Fruit fly (Drosophila melanogaster) whole organism, embryonic: ENCODE measurements around the gene kek6.

ENCODE experiments used
- CG11504 ChIP-seq: fragments of 200-800 bp; sonication (Bioruptor generic); optimal IDR thresholded peaks from 3 replicates; lab custom pipeline; 2019; ENCODE audit warnings: missing biosample characterization, mild to moderate bottlenecking, missing genetic modification characterization, moderate library complexity
- CG11695 ChIP-seq: fragments of 200-800 bp; sonication (Bioruptor generic); IDR thresholded peaks from 3 replicates; pipeline ENCODE4 v1.3.6; 2022; ENCODE audit warnings: missing biosample characterization, missing genetic modification characterization
- CG12769 ChIP-seq: fragments of 200-800 bp; sonication (Bioruptor generic); optimal IDR thresholded peaks from 2 replicates; lab custom pipeline; 2019; ENCODE audit warnings: missing biosample characterization, mild to moderate bottlenecking, missing genetic modification characterization, moderate library complexity
- CG14710 ChIP-seq: fragments of 200-800 bp; sonication (Bioruptor generic); optimal IDR thresholded peaks from 3 replicates; lab custom pipeline; 2019; ENCODE audit warnings: missing biosample characterization, mild to moderate bottlenecking, missing genetic modification characterization, moderate library complexity
- CG17328 ChIP-seq: fragments of 200-800 bp; sonication (Bioruptor generic); IDR thresholded peaks from 2 replicates; pipeline ENCODE4 v1.3.6; 2022; ENCODE audit warnings: missing biosample characterization, missing genetic modification characterization
- CG17829 ChIP-seq: fragments of 200-800 bp; optimal IDR thresholded peaks from 2 replicates; lab custom pipeline; 2019; ENCODE audit warnings: missing biosample characterization, mild to moderate bottlenecking, missing genetic modification characterization, moderate library complexity
- CG1792 ChIP-seq: fragments of 200-800 bp; sonication (Bioruptor generic); optimal IDR thresholded peaks from 2 replicates; lab custom pipeline; 2016; ENCODE audit warnings: missing biosample characterization, missing genetic modification characterization
- CG18619 ChIP-seq: fragments of 200-800 bp; sonication (Bioruptor generic); optimal IDR thresholded peaks from 3 replicates; lab custom pipeline; 2017; ENCODE audit warnings: missing biosample characterization, mild to moderate bottlenecking, missing genetic modification characterization
- CG30020 ChIP-seq: fragments of 200-800 bp; optimal IDR thresholded peaks from 2 replicates; lab custom pipeline; 2019; ENCODE audit warnings: missing biosample characterization, mild to moderate bottlenecking, missing genetic modification characterization, moderate library complexity
- CG3065 ChIP-seq: fragments of 200-800 bp; sonication (Bioruptor generic); optimal IDR thresholded peaks from 2 replicates; lab custom pipeline; 2016; ENCODE audit warnings: missing biosample characterization, missing genetic modification characterization
- CG3281 ChIP-seq: fragments of 200-800 bp; sonication (Bioruptor generic); optimal IDR thresholded peaks from 3 replicates; lab custom pipeline; 2017; ENCODE audit warnings: missing biosample characterization, mild to moderate bottlenecking, missing genetic modification characterization
- CG33213 ChIP-seq: fragments of 200-800 bp; sonication (Bioruptor generic); optimal IDR thresholded peaks from 3 replicates; lab custom pipeline; 2016; ENCODE audit warnings: missing biosample characterization, missing genetic modification characterization
- CG43689 ChIP-seq: fragments of 200-800 bp; sonication (Bioruptor generic); IDR thresholded peaks from 2 replicates; pipeline ENCODE4 v1.3.6; 2022; ENCODE audit warnings: missing biosample characterization, missing genetic modification characterization
- CG4617 ChIP-seq: fragments of 200-800 bp; sonication (Bioruptor generic); optimal IDR thresholded peaks from 3 replicates; lab custom pipeline; 2016; ENCODE audit warnings: missing biosample characterization, missing genetic modification characterization, borderline replicate concordance
- CG4730 ChIP-seq: fragments of 200-800 bp; sonication (Bioruptor generic); IDR thresholded peaks from 2 replicates; pipeline ENCODE4 v1.3.6; 2022; ENCODE audit warnings: missing biosample characterization, missing genetic modification characterization
- CG4854 ChIP-seq: fragments of 200-800 bp; sonication (Bioruptor generic); optimal IDR thresholded peaks from 2 replicates; lab custom pipeline; 2016; ENCODE audit warnings: missing biosample characterization, missing genetic modification characterization, inconsistent platforms
- CG5180 ChIP-seq: fragments of 200-800 bp; sonication (Bioruptor generic); optimal IDR thresholded peaks from 3 replicates; lab custom pipeline; 2017; ENCODE audit warnings: missing biosample characterization, missing genetic modification characterization, mild to moderate bottlenecking, moderate library complexity, missing genetic modification reagents
- CG6254 ChIP-seq: fragments of 200-800 bp; sonication (Bioruptor generic); optimal IDR thresholded peaks from 3 replicates; lab custom pipeline; 2017; ENCODE audit warnings: mild to moderate bottlenecking, missing biosample characterization, missing genetic modification reagents, missing genetic modification characterization
- CG6765 ChIP-seq: fragments of 200-800 bp; sonication (Bioruptor generic); optimal IDR thresholded peaks from 3 replicates; lab custom pipeline; 2017; ENCODE audit warnings: missing biosample characterization, mild to moderate bottlenecking, missing genetic modification characterization
- CG6854 ChIP-seq: fragments of 200-800 bp; sonication (Bioruptor generic); optimal IDR thresholded peaks from 3 replicates; lab custom pipeline; 2017; ENCODE audit warnings: missing biosample characterization, mild to moderate bottlenecking, missing genetic modification characterization
- CG8089 ChIP-seq: fragments of 200-800 bp; sonication (Bioruptor generic); optimal IDR thresholded peaks from 3 replicates; lab custom pipeline; 2016; ENCODE audit warnings: missing biosample characterization, missing genetic modification characterization
- CG9797 ChIP-seq: fragments of 200-800 bp; sonication (Bioruptor generic); optimal IDR thresholded peaks from 3 replicates; lab custom pipeline; 2018; ENCODE audit warnings: missing biosample characterization, mild to moderate bottlenecking, missing genetic modification characterization
- Hand ChIP-seq: fragments of 200-800 bp; sonication (Bioruptor generic); optimal IDR thresholded peaks from 2 replicates; lab custom pipeline; 2017; ENCODE audit warnings: mild to moderate bottlenecking, missing biosample characterization, missing genetic modification reagents, missing genetic modification characterization
- HmgD ChIP-seq: fragments of 200-800 bp; sonication (Bioruptor generic); optimal IDR thresholded peaks from 3 replicates; lab custom pipeline; 2016; ENCODE audit warnings: missing biosample characterization, missing genetic modification characterization
- MBD-R2 ChIP-seq: fragments of 200-800 bp; sonication (Bioruptor generic); IDR thresholded peaks from 2 replicates; pipeline ENCODE4 v1.3.6; 2022; ENCODE audit warnings: missing biosample characterization, missing genetic modification characterization
- MESR4 ChIP-seq: fragments of 200-800 bp; sonication (Bioruptor generic); optimal IDR thresholded peaks from 2 replicates; lab custom pipeline; 2018; ENCODE audit warnings: missing biosample characterization, mild to moderate bottlenecking, missing genetic modification characterization, moderate library complexity
- Meics ChIP-seq: fragments of 200-800 bp; sonication (Bioruptor generic); optimal IDR thresholded peaks from 2 replicates; lab custom pipeline; 2017; ENCODE audit warnings: missing biosample characterization, mild to moderate bottlenecking, missing genetic modification characterization
- Opbp ChIP-seq: fragments of 200-800 bp; sonication (Bioruptor generic); IDR thresholded peaks from 3 replicates; pipeline ENCODE4 v1.3.6; 2022; ENCODE audit warnings: missing biosample characterization, missing genetic modification characterization; ENCODE audit not compliant: partially characterized antibody
- Optix ChIP-seq: fragments of 200-800 bp; sonication (Bioruptor generic); IDR thresholded peaks from 3 replicates; pipeline ENCODE4 v1.3.6; 2022; ENCODE audit warnings: missing biosample characterization, missing genetic modification characterization
- Ptx1 ChIP-seq: fragments of 200-800 bp; sonication (Bioruptor generic); IDR thresholded peaks from 2 replicates; pipeline ENCODE4 v1.3.6; 2022; ENCODE audit warnings: missing biosample characterization, missing genetic modification characterization
- Sry-δ ChIP-seq: fragments of 200-800 bp; sonication (Bioruptor generic); optimal IDR thresholded peaks from 2 replicates; lab custom pipeline; 2016; ENCODE audit warnings: missing biosample characterization, missing genetic modification characterization
- ab ChIP-seq: fragments of 200-800 bp; sonication (Bioruptor generic); optimal IDR thresholded peaks from 2 replicates; lab custom pipeline; 2016; ENCODE audit warnings: missing biosample characterization, missing genetic modification characterization
- ac ChIP-seq: fragments of 200-800 bp; sonication (Bioruptor generic); optimal IDR thresholded peaks from 3 replicates; lab custom pipeline; 2017; ENCODE audit warnings: missing biosample characterization, mild to moderate bottlenecking, missing genetic modification characterization
- ase ChIP-seq: fragments of 200-800 bp; sonication (Bioruptor generic); IDR thresholded peaks from 3 replicates; pipeline ENCODE4 v1.3.6; 2022; ENCODE audit warnings: missing biosample characterization, missing genetic modification characterization
- az2 ChIP-seq: fragments of 200-800 bp; sonication (Bioruptor generic); optimal IDR thresholded peaks from 3 replicates; lab custom pipeline; 2016; ENCODE audit warnings: missing biosample characterization, missing genetic modification characterization
- bab2 ChIP-seq: fragments of 200-800 bp; sonication (Bioruptor generic); optimal IDR thresholded peaks from 2 replicates; lab custom pipeline; 2016; ENCODE audit warnings: missing biosample characterization, missing genetic modification characterization
- bigmax ChIP-seq: fragments of 200-800 bp; sonication (Bioruptor generic); optimal IDR thresholded peaks from 2 replicates; lab custom pipeline; 2018; ENCODE audit warnings: missing biosample characterization, mild to moderate bottlenecking, missing genetic modification characterization
- corto ChIP-seq: fragments of 200-800 bp; sonication (Bioruptor generic); optimal IDR thresholded peaks from 2 replicates; lab custom pipeline; 2016; ENCODE audit warnings: missing biosample characterization, mild to moderate bottlenecking, missing genetic modification characterization, moderate library complexity
- dpn ChIP-seq, 2 experiments: fragments of 200-800 bp; sonication (Bioruptor generic); optimal IDR thresholded peaks; 3 replicates each; lab custom pipeline; 2016; ENCODE audit warnings: missing biosample characterization in 2 of 2, missing genetic modification characterization in 2 of 2
- gro ChIP-seq: fragments of 200-800 bp; sonication (Bioruptor generic); optimal IDR thresholded peaks from 2 replicates; lab custom pipeline; 2016; ENCODE audit warnings: missing biosample characterization, missing genetic modification characterization
- gsb ChIP-seq: fragments of 200-800 bp; sonication (Bioruptor generic); IDR thresholded peaks from 2 replicates; pipeline ENCODE4 v1.3.6; 2022; ENCODE audit warnings: missing biosample characterization, missing genetic modification characterization
- klu ChIP-seq: fragments of 200-800 bp; sonication (Bioruptor generic); IDR thresholded peaks from 2 replicates; pipeline ENCODE4 v1.3.6; 2022; ENCODE audit warnings: missing biosample characterization, missing genetic modification characterization
- kni ChIP-seq: fragments of 200-800 bp; sonication (Bioruptor generic); optimal IDR thresholded peaks from 3 replicates; lab custom pipeline; 2017; ENCODE audit warnings: mild to moderate bottlenecking, missing biosample characterization, missing genetic modification reagents, missing genetic modification characterization
- lbe ChIP-seq: fragments of 200-800 bp; sonication (Bioruptor generic); optimal IDR thresholded peaks from 2 replicates; lab custom pipeline; 2016; ENCODE audit warnings: missing biosample characterization, mild to moderate bottlenecking, missing genetic modification characterization
- lmd ChIP-seq: fragments of 200-800 bp; sonication (Bioruptor generic); IDR thresholded peaks from 2 replicates; pipeline ENCODE4 v1.3.6; 2022; ENCODE audit warnings: missing biosample characterization, missing genetic modification characterization
- lov ChIP-seq, 2 experiments: fragments of 200-800 bp in 1 of 2; fragments of >200 bp in 1 of 2; sonication (Bioruptor generic) in 1 of 2; IDR thresholded peaks in 1 of 2; optimal IDR thresholded peaks in 1 of 2; 2 replicates in 1 of 2; 3 replicates in 1 of 2; pipeline versions ENCODE4 v1.3.6 to Lab custom; 2017 to 2022; ENCODE audit warnings: missing biosample characterization in 1 of 2, missing genetic modification characterization in 1 of 2
- p53 ChIP-seq: fragments of 200-800 bp; sonication (Bioruptor generic); optimal IDR thresholded peaks from 2 replicates; lab custom pipeline; 2016; ENCODE audit warnings: missing biosample characterization, missing genetic modification characterization
- unpg ChIP-seq: fragments of 200-800 bp; sonication (Bioruptor generic); optimal IDR thresholded peaks from 3 replicates; lab custom pipeline; 2018; ENCODE audit warnings: missing biosample characterization, mild to moderate bottlenecking, missing genetic modification characterization, moderate library complexity
- usp ChIP-seq: fragments of >200 bp; optimal IDR thresholded peaks from 2 replicates; lab custom pipeline; 2017; ENCODE audit warnings: missing biosample characterization, missing genetic modification characterization
- zfh2 ChIP-seq: fragments of 200-800 bp; sonication (Bioruptor generic); optimal IDR thresholded peaks from 2 replicates; lab custom pipeline; 2016; ENCODE audit warnings: missing biosample characterization, missing genetic modification characterization

Gene kek6

dm6 chr3R:31609413-31610054 lies 12.4 kb upstream of the kek6 start (continued):
- TF ChIP-seq usp = no peak
- TF ChIP-seq CG12769 = peak; percentile 75
- TF ChIP-seq Optix (GFP tag; lab: Robert Waterston, UW) = no peak
- TF ChIP-seq zfh2 (GFP tag; lab: Kevin White, UChicago) = peak; percentile 27
- TF ChIP-seq Sry-δ (GFP tag; lab: Kevin White, UChicago) = peak; percentile 85
- TF ChIP-seq CG4854 = peak; percentile 15
- no peak for TF ChIP-seq lov (optimal IDR thresholded peaks at IDR 0.05; lab: Kevin White, UChicago)
- TF ChIP-seq lov (GFP tag; IDR thresholded peaks at IDR 0.05; lab: Robert Waterston, UW) = no peak
- TF ChIP-seq CG14710 = peak; percentile 75
- no peak for TF ChIP-seq CG11695
- peak; percentile 58 for TF ChIP-seq Hand
- TF ChIP-seq lbe (GFP tag; lab: Kevin White, UChicago) = peak; percentile 62
- TF ChIP-seq CG6854 = peak; percentile 62
- peak; percentile 30 for TF ChIP-seq unpg (GFP tag; lab: Kevin White, UChicago)
- TF ChIP-seq kni = no peak
- TF ChIP-seq CG18619 (GFP tag; lab: Kevin White, UChicago) = no peak
- peak; percentile 47 for TF ChIP-seq CG6765 (GFP tag; lab: Kevin White, UChicago)
- TF ChIP-seq dpn (GFP tag; optimal IDR thresholded peaks at IDR 0.05; lab: Kevin White, UChicago) = peak; percentile 31 to 40
- no peak for TF ChIP-seq CG43689
- TF ChIP-seq CG8089 (GFP tag; lab: Kevin White, UChicago) = peak; percentile 12
- no peak for TF ChIP-seq CG30020 (tag; lab: Kevin White, UChicago)
- TF ChIP-seq gro (GFP tag; lab: Kevin White, UChicago) = peak; percentile 28
- no peak for TF ChIP-seq CG5180 (GFP tag; lab: Kevin White, UChicago)
- no peak for TF ChIP-seq CG6254 (GFP tag; lab: Kevin White, UChicago)
- TF ChIP-seq MBD-R2 = no peak
- TF ChIP-seq CG11504 = peak; percentile 24
- TF ChIP-seq bab2 (GFP tag; lab: Kevin White, UChicago) = no peak
- TF ChIP-seq CG4617 = peak; percentile 20
- TF ChIP-seq ase = no peak
- TF ChIP-seq lmd (GFP tag; lab: Robert Waterston, UW) = no peak
- TF ChIP-seq CG33213 (GFP tag; lab: Kevin White, UChicago) = peak; percentile 4
- TF ChIP-seq p53 = peak; percentile 8
- peak; percentile 84 for TF ChIP-seq CG17829 (tag; lab: Kevin White, UChicago)
- no peak for TF ChIP-seq HmgD (GFP tag; lab: Kevin White, UChicago)
- TF ChIP-seq ac = no peak
- TF ChIP-seq klu = no peak
- TF ChIP-seq corto = no peak
- no peak for TF ChIP-seq CG3065 (GFP tag; lab: Kevin White, UChicago)
- peak; percentile 93 for TF ChIP-seq CG9797
- TF ChIP-seq Meics (GFP tag; lab: Kevin White, UChicago) = peak; percentile 3
- no peak for TF ChIP-seq ab (GFP tag; lab: Kevin White, UChicago)
- TF ChIP-seq CG3281 (GFP tag; lab: Kevin White, UChicago) = peak; percentile 22
- TF ChIP-seq CG17328 = no peak
- TF ChIP-seq bigmax (GFP tag; lab: Kevin White, UChicago) = peak; percentile 52
- peak; percentile 69 for TF ChIP-seq MESR4 (GFP tag; lab: Kevin White, UChicago)
- TF ChIP-seq Ptx1 (GFP tag; lab: Robert Waterston, UW) = no peak
- no peak for TF ChIP-seq gsb (GFP tag; lab: Robert Waterston, UW)
- TF ChIP-seq Opbp (GFP tag; lab: Robert Waterston, UW) = no peak
- peak; percentile 32 for TF ChIP-seq CG1792 (GFP tag; lab: Kevin White, UChicago)
- TF ChIP-seq CG4730 (GFP tag; lab: Robert Waterston, UW) = no peak
- TF ChIP-seq az2 (GFP tag; lab: Kevin White, UChicago) = no peak
